Fruit fly (Drosophila melanogaster): Measurements from ENCODE around the gene CG6144.
A peak's percentile ranks its signal among the peaks of the same experiment; 100 is the strongest.

Gene CG6144

dm6 chr2L:10526953-10527584 is 38.6 kb downstream of the CG6144 start, which contains the start of gene Lip4 (continued):
- TF ChIP-seq ara (GFP tag; IDR thresholded peaks at IDR 0.05) = peak; percentile 72
- peak; percentile 13 for TF ChIP-seq CG2202 (tag; optimal IDR thresholded peaks at IDR 0.05)
- TF ChIP-seq Awh (GFP tag; IDR thresholded peaks at IDR 0.05) = peak; percentile 77
- no peak for TF ChIP-seq lbe (GFP tag; optimal IDR thresholded peaks at IDR 0.05)
- peak; percentile 48 for TF ChIP-seq ewg (GFP tag; optimal IDR thresholded peaks at IDR 0.05)
- peak; percentile 31 for TF ChIP-seq tup (GFP tag; optimal IDR thresholded peaks at IDR 0.05)
- peak; percentile 22 for TF ChIP-seq maf-S (GFP tag; optimal IDR thresholded peaks at IDR 0.05)
- TF ChIP-seq CG2889 (GFP tag; IDR thresholded peaks at IDR 0.05) = 0 out of 3 replicates have a peak, but pooled peaks have one; percentile 10
- peak; percentile 61 for TF ChIP-seq org-1 (GFP tag; optimal IDR thresholded peaks at IDR 0.05)
- peak; percentile 75 for TF ChIP-seq CG10147 (GFP tag; optimal IDR thresholded peaks at IDR 0.05)
- no peak for TF ChIP-seq Antp (GFP tag; optimal IDR thresholded peaks at IDR 0.05)
- TF ChIP-seq Ets65A (GFP tag) = peak; percentile 92
- TF ChIP-seq CG16813 (GFP tag; IDR thresholded peaks at IDR 0.05; ENCODE audit: partially characterized antibody) = no peak
- TF ChIP-seq klu (GFP tag; IDR thresholded peaks at IDR 0.05) = peak; percentile 43; the same call in 1 of the 2 replicates
- peak; percentile 63 for TF ChIP-seq CG5245 (GFP tag; optimal IDR thresholded peaks at IDR 0.05)
- peak; percentile 77 for TF ChIP-seq esg (GFP tag; conservative IDR thresholded peaks at IDR 0.05)
- peak; percentile 66 for TF ChIP-seq CG4424 (GFP tag; optimal IDR thresholded peaks at IDR 0.05)
- peak; percentile 43 for TF ChIP-seq eyg (GFP tag; optimal IDR thresholded peaks at IDR 0.05)
- peak; percentile 65 for TF ChIP-seq CG10654 (GFP tag; optimal IDR thresholded peaks at IDR 0.05)
- TF ChIP-seq seq (GFP tag; IDR thresholded peaks at IDR 0.05) = peak; percentile 75
- TF ChIP-seq zfh2 (GFP tag; optimal IDR thresholded peaks at IDR 0.05) = peak; percentile 4
- TF ChIP-seq C15 (GFP tag; IDR thresholded peaks at IDR 0.05) = 0 out of 3 replicates have a peak, but pooled peaks have one; percentile 52
- peak; percentile 17 for TF ChIP-seq Spps (tag; optimal IDR thresholded peaks at IDR 0.05)
- TF ChIP-seq CG6272 (GFP tag; IDR thresholded peaks at IDR 0.05) = peak; percentile 38; the same call in 1 of the 2 replicates
- TF ChIP-seq sqz (GFP tag; optimal IDR thresholded peaks at IDR 0.05) = peak; percentile 33
- peak; percentile 79 for TF ChIP-seq CG30403 (GFP tag; optimal IDR thresholded peaks at IDR 0.05)
- TF ChIP-seq Sry-β (GFP tag; optimal IDR thresholded peaks at IDR 0.05) = no peak
- TF ChIP-seq MTF-1 (GFP tag; optimal IDR thresholded peaks at IDR 0.05; ENCODE audit: borderline replicate concordance) = no peak
- no peak for TF ChIP-seq otp (GFP tag; IDR thresholded peaks at IDR 0.05)
- TF ChIP-seq CG7745 (tag; optimal IDR thresholded peaks at IDR 0.05) = no peak
- peak; percentile 22 for TF ChIP-seq NK7.1 (GFP tag; optimal IDR thresholded peaks at IDR 0.05)
- TF ChIP-seq CG17912 (GFP tag; optimal IDR thresholded peaks at IDR 0.05) = no peak
- TF ChIP-seq gro (GFP tag; optimal IDR thresholded peaks at IDR 0.05) = no peak
- TF ChIP-seq wor (GFP tag; IDR thresholded peaks at IDR 0.05) = peak; percentile 70
- peak; percentile 67 for TF ChIP-seq CG5180 (GFP tag; optimal IDR thresholded peaks at IDR 0.05)
- TF ChIP-seq D (optimal IDR thresholded peaks at IDR 0.05) = no peak
- TF ChIP-seq D (GFP tag; optimal IDR thresholded peaks at IDR 0.05) = peak; percentile 43
- TF ChIP-seq CG6791 (GFP tag; IDR thresholded peaks at IDR 0.05; ENCODE audit: partially characterized antibody) = no peak
- peak; percentile 62 for TF ChIP-seq BtbVII (GFP tag; optimal IDR thresholded peaks at IDR 0.05)
- TF ChIP-seq CG4820 (GFP tag; optimal IDR thresholded peaks at IDR 0.05) = peak; percentile 62
- no peak for TF ChIP-seq Mes4 (GFP tag; optimal IDR thresholded peaks at IDR 0.05)
- no peak for TF ChIP-seq CG6254 (GFP tag; optimal IDR thresholded peaks at IDR 0.05)
- TF ChIP-seq CG32532 (GFP tag; IDR thresholded peaks at IDR 0.05) = peak; percentile 81
- TF ChIP-seq CG18599 (GFP tag; optimal IDR thresholded peaks at IDR 0.05) = peak; percentile 76
- peak; percentile 39 for TF ChIP-seq sug (tag; optimal IDR thresholded peaks at IDR 0.05)
- TF ChIP-seq hkb (optimal IDR thresholded peaks at IDR 0.05) = no peak
- TF ChIP-seq hkb (GFP tag; IDR thresholded peaks at IDR 0.05) = peak; percentile 82
- no peak for TF ChIP-seq Side (GFP tag; optimal IDR thresholded peaks at IDR 0.05)
- peak; percentile 81 for TF ChIP-seq H15 (GFP tag; IDR thresholded peaks at IDR 0.05)
- no peak for TF ChIP-seq corto (GFP tag; optimal IDR thresholded peaks at IDR 0.05)
- no peak; the same call in 1 of the 3 replicates for TF ChIP-seq Dbx (GFP tag; IDR thresholded peaks at IDR 0.05)

Data from whole organism, embryonic.